Worm (Caenorhabditis elegans) whole organism, late embryonic: ENCODE data around the gene paa-1.

Experiments
- K09A11.1 ChIP-seq: sonication (generic microtip); optimal IDR thresholded peaks from 2 replicates; lab custom pipeline; 2017; ENCODE audit warnings: antibody characterized with exemption, mild to moderate bottlenecking, missing genetic modification characterization, missing compliant biosample characterization; ENCODE audit not compliant: insufficient read depth
- ahr-1 ChIP-seq: sonication (generic microtip); optimal IDR thresholded peaks from 2 replicates; lab custom pipeline; 2016; ENCODE audit warnings: missing genetic modification characterization, missing compliant biosample characterization
- ceh-18 ChIP-seq: sonication (generic microtip); optimal IDR thresholded peaks from 2 replicates; lab custom pipeline; 2016; ENCODE audit warnings: missing genetic modification characterization, missing compliant biosample characterization
- ceh-24 ChIP-seq: sonication (generic microtip); optimal IDR thresholded peaks from 2 replicates; lab custom pipeline; 2016; ENCODE audit warnings: mild to moderate bottlenecking, missing genetic modification characterization, missing compliant biosample characterization
- ceh-31 ChIP-seq: sonication (generic microtip); optimal IDR thresholded peaks from 2 replicates; lab custom pipeline; 2016; ENCODE audit warnings: missing genetic modification characterization, missing compliant biosample characterization
- ceh-34 ChIP-seq: sonication (generic microtip); optimal IDR thresholded peaks from 2 replicates; lab custom pipeline; 2016; ENCODE audit warnings: mild to moderate bottlenecking, missing genetic modification characterization, missing compliant biosample characterization
- ceh-6 ChIP-seq: fragments of 200-800 bp; sonication (Bioruptor generic); optimal IDR thresholded peaks from 2 replicates; lab custom pipeline; 2018; ENCODE audit warnings: mild to moderate bottlenecking, missing genetic modification characterization, missing compliant biosample characterization
- ceh-9 ChIP-seq: sonication (generic microtip); optimal IDR thresholded peaks from 2 replicates; lab custom pipeline; 2016; ENCODE audit warnings: mild to moderate bottlenecking, missing genetic modification characterization, inconsistent platforms, missing compliant biosample characterization
- dmd-4 ChIP-seq: sonication (generic microtip); optimal IDR thresholded peaks from 2 replicates; lab custom pipeline; 2016; ENCODE audit warnings: borderline replicate concordance, missing genetic modification characterization, missing compliant biosample characterization
- elt-2 ChIP-seq: sonication (generic microtip); optimal IDR thresholded peaks from 2 replicates; lab custom pipeline; 2016; ENCODE audit warnings: missing genetic modification reagents, missing genetic modification characterization, missing compliant biosample characterization
- elt-4 ChIP-seq: sonication (generic microtip); optimal IDR thresholded peaks from 2 replicates; lab custom pipeline; 2016; ENCODE audit warnings: missing genetic modification characterization, missing compliant biosample characterization
- fkh-10 ChIP-seq: fragments of 150-350 bp; optimal IDR thresholded peaks from 2 replicates; lab custom pipeline; 2014; ENCODE audit warnings: missing biosample characterization, missing genetic modification reagents, missing genetic modification characterization
- gmeb-2 ChIP-seq: sonication (generic microtip); optimal IDR thresholded peaks from 2 replicates; lab custom pipeline; 2016; ENCODE audit warnings: missing genetic modification characterization, inconsistent platforms, missing compliant biosample characterization
- hlh-15 ChIP-seq: sonication (generic microtip); optimal IDR thresholded peaks from 2 replicates; lab custom pipeline; 2016; ENCODE audit warnings: missing genetic modification characterization, missing compliant biosample characterization
- hlh-8 ChIP-seq: sonication (generic microtip); optimal IDR thresholded peaks from 2 replicates; lab custom pipeline; 2016; ENCODE audit warnings: missing genotype, missing genetic modification characterization, missing compliant biosample characterization
- lim-6 ChIP-seq: sonication (generic microtip); optimal IDR thresholded peaks from 2 replicates; lab custom pipeline; 2016; ENCODE audit warnings: missing genetic modification characterization, missing compliant biosample characterization
- mec-3 ChIP-seq: sonication (generic microtip); optimal IDR thresholded peaks from 2 replicates; lab custom pipeline; 2016; ENCODE audit warnings: borderline replicate concordance, missing genetic modification characterization, missing compliant biosample characterization
- nfya-1 ChIP-seq: sonication (generic microtip); optimal IDR thresholded peaks from 2 replicates; lab custom pipeline; 2017; ENCODE audit warnings: missing genetic modification characterization, mild to moderate bottlenecking, missing compliant biosample characterization, antibody characterized with exemption, moderate library complexity
- nhr-11 ChIP-seq: fragments of 150-350 bp; optimal IDR thresholded peaks from 2 replicates; lab custom pipeline; 2014; ENCODE audit warnings: missing biosample characterization, missing genetic modification characterization
- npax-4 ChIP-seq: sonication (generic microtip); optimal IDR thresholded peaks from 2 replicates; lab custom pipeline; 2016; ENCODE audit warnings: missing genetic modification characterization, missing compliant biosample characterization
- pat-9 ChIP-seq: fragments of 200-800 bp; sonication (Bioruptor generic); optimal IDR thresholded peaks from 2 replicates; lab custom pipeline; 2018; ENCODE audit warnings: mild to moderate bottlenecking, missing genetic modification characterization, moderate library complexity, missing compliant biosample characterization
- pax-1 ChIP-seq: fragments of 150-350 bp; optimal IDR thresholded peaks from 2 replicates; lab custom pipeline; 2014; ENCODE audit warnings: missing biosample characterization, missing genetic modification characterization
- pha-4 ChIP-seq: fragments of 150-350 bp; optimal IDR thresholded peaks from 2 replicates; lab custom pipeline; 2018; ENCODE audit warnings: missing biosample characterization, missing genetic modification reagents, missing genetic modification characterization
- pros-1 ChIP-seq: fragments of 150-350 bp; optimal IDR thresholded peaks from 2 replicates; lab custom pipeline; 2014; ENCODE audit warnings: missing biosample characterization, missing genetic modification reagents, missing genetic modification characterization
- sox-2 ChIP-seq: fragments of 200-800 bp; sonication (Bioruptor generic); IDR thresholded peaks from 2 replicates; pipeline ENCODE4 v1.3.6; 2022; ENCODE audit warnings: missing genetic modification reagents, missing genetic modification characterization, missing compliant biosample characterization
- tbx-2 ChIP-seq: sonication (generic microtip); optimal IDR thresholded peaks from 2 replicates; lab custom pipeline; 2016; ENCODE audit warnings: missing genetic modification characterization, missing compliant biosample characterization
- tbx-7 ChIP-seq: sonication (generic microtip); optimal IDR thresholded peaks from 2 replicates; lab custom pipeline; 2016; ENCODE audit warnings: missing genotype, missing genetic modification characterization, missing compliant biosample characterization
- unc-3 ChIP-seq, 2 experiments: fragments of 200-800 bp in 1 of 2; sonication (Bioruptor generic) in 1 of 2; sonication (generic microtip) in 1 of 2; conservative IDR thresholded peaks in 1 of 2; optimal IDR thresholded peaks in 1 of 2; 2 replicates each; pipeline versions ENCODE4 v1.3.6 to Lab custom; 2016 to 2022; ENCODE audit warnings: missing compliant biosample characterization in 2 of 2, missing genetic modification characterization in 2 of 2, missing genetic modification reagents in 1 of 2
- unc-55 ChIP-seq: sonication (generic microtip); optimal IDR thresholded peaks from 2 replicates; lab custom pipeline; 2017; ENCODE audit warnings: missing biosample characterization, missing genetic modification reagents, missing genetic modification characterization
- zip-5 ChIP-seq: sonication (generic microtip); optimal IDR thresholded peaks from 2 replicates; lab custom pipeline; 2016; ENCODE audit warnings: missing genetic modification characterization, missing compliant biosample characterization

The paa-1 gene

DNA sequence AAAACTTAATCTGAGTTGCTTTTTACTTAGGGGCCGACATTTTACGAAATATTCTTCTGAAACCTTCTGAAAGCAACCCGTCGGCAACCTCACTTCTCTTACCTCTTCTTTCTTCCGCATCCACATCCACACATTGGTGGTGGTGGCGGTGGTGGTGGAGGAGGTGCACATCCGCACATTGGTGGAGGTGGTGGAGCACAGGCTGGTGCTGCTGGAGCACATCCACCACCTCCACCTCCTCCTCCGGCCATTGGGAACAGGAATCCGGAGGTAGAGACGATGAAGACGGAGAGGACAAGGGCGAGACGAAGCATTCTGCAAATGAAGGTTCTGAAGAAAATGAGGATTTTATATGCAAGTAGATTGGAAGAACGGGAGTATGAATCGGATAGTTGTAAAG, 36.9 kb upstream of the paa-1 start, which contains the start of gene grl-22:
TSS of gene grl-22 (minus strand) at position 332 of the 400 bp plus-strand sequence.
- TF ChIP-seq ceh-34 (tag; lab: Kevin White, UChicago): no peak
- no peak for TF ChIP-seq elt-4 (tag; lab: Kevin White, UChicago)
- TF ChIP-seq ceh-18 (tag; lab: Kevin White, UChicago): no peak
- no peak for TF ChIP-seq ceh-24
- no peak for TF ChIP-seq pha-4 (tag; lab: Kevin White, UChicago)
- no peak for TF ChIP-seq mec-3 (tag; lab: Kevin White, UChicago)
- no peak for TF ChIP-seq gmeb-2 (tag; lab: Kevin White, UChicago)
- TF ChIP-seq hlh-8: no peak
- no peak for TF ChIP-seq fkh-10
- TF ChIP-seq ceh-31: no peak
- TF ChIP-seq ceh-6 (GFP tag; lab: Kevin White, UChicago): no peak
- TF ChIP-seq, all 69 proteins: peak for 0

DNA sequence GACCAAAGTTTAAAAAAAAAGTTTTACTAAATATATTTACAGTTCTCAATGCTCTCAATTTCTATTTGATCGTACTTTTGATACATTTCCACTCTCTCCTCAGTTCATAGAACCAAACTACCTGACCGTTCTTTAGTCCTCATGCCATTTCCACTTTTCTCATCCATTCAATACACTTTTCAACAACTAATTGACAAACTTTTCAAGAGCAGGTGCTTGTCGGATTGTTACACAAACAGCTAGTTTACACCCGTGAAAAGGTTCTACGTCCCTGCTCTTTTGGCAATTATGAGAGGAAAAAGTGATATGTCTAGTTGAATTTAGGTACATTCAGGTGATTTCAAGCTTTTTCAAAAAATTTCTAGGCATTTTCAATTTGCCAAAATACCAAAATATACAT, 32.6 kb upstream of the paa-1 start:
- no peak for TF ChIP-seq pros-1 (tag; lab: Kevin White, UChicago)
- TF ChIP-seq nfya-1 (tag; lab: Kevin White, UChicago): no peak

DNA sequence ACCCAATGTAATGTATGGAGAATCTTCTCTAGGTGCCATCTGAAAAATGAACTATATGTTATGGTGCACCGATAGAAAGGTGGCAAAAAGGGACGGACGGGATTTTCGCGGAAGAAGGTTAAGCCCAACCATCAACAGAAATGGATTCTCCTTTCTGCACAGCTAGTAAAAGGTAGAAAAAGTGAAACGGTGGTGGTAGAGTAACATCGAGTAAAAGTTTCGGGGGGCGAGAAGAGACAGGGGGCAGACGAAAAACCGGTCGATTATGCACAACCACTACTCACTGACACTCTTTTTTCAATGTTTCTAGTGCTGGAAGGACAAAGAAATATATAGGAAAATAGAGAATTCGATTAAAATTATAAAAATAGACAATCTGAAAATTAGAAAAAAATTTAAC, 31.0 kb upstream of the paa-1 start:
- no peak for TF ChIP-seq ahr-1 (tag; lab: Kevin White, UChicago)
- TF ChIP-seq nhr-11 (tag; lab: Kevin White, UChicago): no peak

DNA sequence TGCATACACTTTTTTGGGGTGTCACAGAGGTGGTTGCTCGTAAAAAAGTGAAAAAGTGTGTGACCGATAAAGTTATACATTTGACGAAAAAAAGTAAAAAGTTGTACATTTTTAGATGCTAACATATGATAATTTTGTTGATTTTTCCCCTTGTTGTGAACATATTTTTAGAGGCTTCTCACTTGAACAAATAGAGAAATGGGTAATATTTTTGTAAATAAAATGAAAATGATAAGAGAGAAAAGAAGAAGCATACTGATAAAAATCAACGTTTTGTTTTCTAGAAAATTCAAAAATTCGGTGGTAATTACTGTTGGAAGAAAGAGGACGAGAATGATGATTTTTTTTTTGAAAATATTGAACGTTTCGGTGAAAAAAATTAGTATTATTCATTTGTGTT, 30.3 kb upstream of the paa-1 start:
- TF ChIP-seq ceh-9 (tag; lab: Kevin White, UChicago): no peak

DNA sequence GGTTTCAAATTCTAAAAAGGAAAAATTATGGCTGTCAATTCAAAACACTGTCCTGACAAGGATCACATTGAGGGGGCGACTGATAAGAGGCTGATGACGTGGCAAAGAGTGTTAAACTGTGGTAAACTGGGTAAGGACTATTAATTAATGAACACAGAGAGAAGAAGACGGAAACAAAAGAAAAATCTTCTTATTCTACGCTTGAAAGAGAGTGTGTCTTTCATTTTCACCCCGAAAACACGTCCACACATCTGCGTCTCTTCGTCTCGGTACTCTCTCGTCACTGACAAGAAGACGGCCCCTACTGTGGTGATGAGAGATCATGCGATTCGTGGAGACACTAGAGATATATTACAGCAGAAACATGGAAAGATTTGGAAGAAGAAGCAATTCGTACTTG, 29.1 kb upstream of the paa-1 start:
- TF ChIP-seq elt-2 (tag; lab: Kevin White, UChicago) (peak; percentile 18), pat-9 (tag; lab: Kevin White, UChicago) (no peak), unc-55 (peak; percentile 31), pha-4 (tag; lab: Kevin White, UChicago) (no peak), nfya-1 (tag; lab: Kevin White, UChicago) (peak; percentile 9)

DNA sequence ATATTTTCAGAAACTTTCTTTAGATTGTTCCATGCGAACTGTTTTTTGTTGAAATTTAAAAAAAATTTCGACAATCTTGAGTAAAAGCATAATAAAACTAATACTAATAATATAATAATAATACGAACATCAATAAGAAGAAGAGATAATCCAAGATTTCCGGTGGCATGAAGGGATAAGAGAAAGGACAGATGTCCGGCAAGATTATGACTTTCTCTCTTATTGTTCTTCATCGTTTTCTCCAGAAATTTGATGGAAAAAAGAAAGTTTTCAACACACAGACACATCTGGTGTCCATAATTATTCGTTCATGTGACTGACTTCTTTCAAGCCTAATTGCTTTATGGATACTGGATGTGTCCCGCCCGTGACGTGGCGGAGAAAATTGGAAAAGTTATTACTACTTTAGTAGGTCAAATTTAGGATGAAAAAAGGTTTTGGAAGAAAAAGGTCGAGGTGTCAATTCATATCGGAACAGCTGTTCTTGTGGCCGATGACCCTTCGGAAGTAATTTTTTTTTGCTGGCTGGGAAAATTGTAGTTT, 27.9 kb upstream of the paa-1 start:
- TF ChIP-seq K09A11.1 (tag; lab: Kevin White, UChicago): no peak
- no peak for TF ChIP-seq fkh-10
- TF ChIP-seq unc-3 (GFP tag; conservative IDR thresholded peaks at IDR 0.05; lab: Robert Waterston, UW): no peak
- no peak for TF ChIP-seq unc-3 (tag; optimal IDR thresholded peaks at IDR 0.05; lab: Kevin White, UChicago)
- no peak for TF ChIP-seq tbx-7
- TF ChIP-seq hlh-15 (tag; lab: Kevin White, UChicago): no peak
- TF ChIP-seq pat-9 (tag; lab: Kevin White, UChicago): no peak
- no peak for TF ChIP-seq dmd-4 (tag; lab: Kevin White, UChicago)
- TF ChIP-seq ceh-9 (tag; lab: Kevin White, UChicago): no peak
- TF ChIP-seq zip-5: no peak
- TF ChIP-seq sox-2 (GFP tag; lab: Robert Waterston, UW): no peak
- TF ChIP-seq ceh-31: no peak
- TF ChIP-seq npax-4: no peak
- TF ChIP-seq tbx-2 (tag; lab: Kevin White, UChicago): no peak
- TF ChIP-seq lim-6 (tag; lab: Kevin White, UChicago): no peak

DNA sequence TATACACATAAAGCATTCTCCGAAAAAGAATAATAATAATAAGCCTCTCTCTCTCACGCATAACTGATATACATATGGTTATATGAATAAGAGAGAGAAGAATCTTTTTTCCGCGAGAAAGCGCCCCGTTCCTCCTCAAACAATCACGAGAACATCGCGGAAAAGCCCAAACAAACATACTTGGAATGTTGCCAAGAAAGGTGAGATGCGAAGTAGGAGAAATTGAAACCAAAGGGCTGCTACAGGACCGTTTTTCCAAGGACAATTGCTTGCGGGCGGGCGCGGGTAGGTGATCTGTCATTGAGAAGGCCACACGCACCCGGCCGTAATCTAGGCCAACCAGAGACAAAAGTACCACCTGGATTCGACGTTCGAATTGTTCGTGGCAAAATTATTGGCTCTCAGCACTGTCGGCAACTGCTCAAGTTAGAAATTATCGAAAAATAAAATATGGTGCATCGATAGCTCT, 26.8 kb upstream of the paa-1 start, which contains the start of gene dnj-24:
TSS of gene dnj-24 (minus strand) at position 419 of the 469 bp plus-strand sequence.
- TF ChIP-seq gmeb-2 (tag; lab: Kevin White, UChicago) (no peak), pax-1 (tag; lab: Kevin White, UChicago) (peak; percentile 6)
